Worm (Caenorhabditis elegans) whole organism, mixed stage, embryonic: ENCODE data around the gene F14F9.3.

Experiments used
- M03D4.4 ChIP-seq: sonication (generic microtip); optimal IDR thresholded peaks from 2 replicates; lab custom pipeline; 2017; ENCODE audit warnings: mild to moderate bottlenecking, missing genetic modification characterization, missing compliant biosample characterization
- bed-3 ChIP-seq: fragments of 200-800 bp; sonication (Bioruptor generic); optimal IDR thresholded peaks from 3 replicates; lab custom pipeline; 2018; ENCODE audit warnings: mild to moderate bottlenecking, missing genetic modification characterization, moderate library complexity, missing compliant biosample characterization
- ceh-39 ChIP-seq: fragments of 150-350 bp; optimal IDR thresholded peaks from 2 replicates; lab custom pipeline; 2014; ENCODE audit warnings: missing biosample characterization, missing genetic modification characterization
- ceh-43 ChIP-seq: fragments of 200-800 bp; sonication (Bioruptor generic); optimal IDR thresholded peaks from 2 replicates; lab custom pipeline; 2018; ENCODE audit warnings: mild to moderate bottlenecking, missing genetic modification characterization, moderate library complexity, missing compliant biosample characterization
- ceh-83 ChIP-seq: fragments of 200-800 bp; sonication (Bioruptor generic); optimal IDR thresholded peaks from 2 replicates; lab custom pipeline; 2018; ENCODE audit warnings: mild to moderate bottlenecking, missing genetic modification characterization, missing compliant biosample characterization
- ces-1 ChIP-seq: fragments of 150-350 bp; optimal IDR thresholded peaks from 2 replicates; lab custom pipeline; 2014; ENCODE audit warnings: missing biosample characterization, missing genetic modification reagents, missing genetic modification characterization
- cnd-1 ChIP-seq: fragments of 200-800 bp; sonication (Bioruptor generic); optimal IDR thresholded peaks from 2 replicates; lab custom pipeline; 2018; ENCODE audit warnings: mild to moderate bottlenecking, missing genetic modification characterization, missing compliant biosample characterization
- drap-1 ChIP-seq: fragments of 200-800 bp; sonication (Bioruptor generic); optimal IDR thresholded peaks from 3 replicates; lab custom pipeline; 2018; ENCODE audit warnings: mild to moderate bottlenecking, missing genetic modification characterization, missing compliant biosample characterization
- elt-1 ChIP-seq: sonication (generic microtip); optimal IDR thresholded peaks from 2 replicates; lab custom pipeline; 2017; ENCODE audit warnings: missing genetic modification characterization, mild to moderate bottlenecking, missing compliant biosample characterization, antibody characterized with exemption, moderate library complexity, borderline replicate concordance; ENCODE audit not compliant: insufficient read depth
- elt-3 ChIP-seq: fragments of 150-350 bp; optimal IDR thresholded peaks from 2 replicates; lab custom pipeline; 2014; ENCODE audit warnings: missing biosample characterization, missing genetic modification characterization
- ham-2 ChIP-seq: fragments of 200-800 bp; sonication (Bioruptor generic); optimal IDR thresholded peaks from 2 replicates; lab custom pipeline; 2018; ENCODE audit warnings: mild to moderate bottlenecking, missing genetic modification characterization, missing compliant biosample characterization
- hlh-1 ChIP-seq: fragments of 150-350 bp; optimal IDR thresholded peaks from 2 replicates; lab custom pipeline; 2014; ENCODE audit warnings: missing biosample characterization, missing genetic modification reagents, missing genetic modification characterization
- lin-13 ChIP-seq: fragments of 150-350 bp; optimal IDR thresholded peaks from 2 replicates; lab custom pipeline; 2014; ENCODE audit warnings: missing biosample characterization, missing genetic modification characterization
- lin-32 ChIP-seq: fragments of 200-800 bp; sonication (Bioruptor generic); optimal IDR thresholded peaks from 2 replicates; lab custom pipeline; 2018; ENCODE audit warnings: mild to moderate bottlenecking, missing genetic modification characterization, missing compliant biosample characterization
- lsy-2 ChIP-seq: fragments of 150-350 bp; optimal IDR thresholded peaks from 2 replicates; lab custom pipeline; 2014; ENCODE audit warnings: missing biosample characterization, missing genetic modification characterization
- mab-5 ChIP-seq: fragments of 150-350 bp; optimal IDR thresholded peaks from 2 replicates; lab custom pipeline; 2014; ENCODE audit warnings: missing biosample characterization, missing genetic modification characterization
- mep-1 ChIP-seq: fragments of 150-350 bp; optimal IDR thresholded peaks from 2 replicates; lab custom pipeline; 2017; ENCODE audit warnings: missing biosample characterization, missing genetic modification reagents, missing genetic modification characterization, inconsistent platforms
- mls-2 ChIP-seq: sonication (generic microtip); optimal IDR thresholded peaks from 2 replicates; lab custom pipeline; 2016; ENCODE audit warnings: mild to moderate bottlenecking, missing genetic modification characterization, moderate library complexity, missing compliant biosample characterization
- nhr-12 ChIP-seq: fragments of 150-350 bp; optimal IDR thresholded peaks from 2 replicates; lab custom pipeline; 2014; ENCODE audit warnings: missing biosample characterization, missing genetic modification characterization
- nhr-2 ChIP-seq: fragments of 150-350 bp; optimal IDR thresholded peaks from 2 replicates; lab custom pipeline; 2014; ENCODE audit warnings: missing biosample characterization, missing genetic modification characterization
- nhr-237 ChIP-seq: fragments of 150-350 bp; optimal IDR thresholded peaks from 2 replicates; lab custom pipeline; 2014; ENCODE audit warnings: missing biosample characterization, missing genetic modification characterization
- nhr-28 ChIP-seq: fragments of 150-350 bp; optimal IDR thresholded peaks from 2 replicates; lab custom pipeline; 2014; ENCODE audit warnings: missing biosample characterization, missing genetic modification characterization
- nhr-76 ChIP-seq: sonication (generic microtip); optimal IDR thresholded peaks from 2 replicates; lab custom pipeline; 2017; ENCODE audit warnings: missing biosample characterization, missing genetic modification characterization
- pha-4 ChIP-seq: fragments of 150-350 bp; optimal IDR thresholded peaks from 2 replicates; lab custom pipeline; 2018; ENCODE audit warnings: missing biosample characterization, missing genetic modification reagents, missing genetic modification characterization
- sem-2 ChIP-seq: fragments of 200-800 bp; sonication (Bioruptor generic); optimal IDR thresholded peaks from 2 replicates; lab custom pipeline; 2018; ENCODE audit warnings: mild to moderate bottlenecking, missing genetic modification characterization, missing compliant biosample characterization
- snpc-4 ChIP-seq: fragments of 150-350 bp; optimal IDR thresholded peaks from 2 replicates; lab custom pipeline; 2014; ENCODE audit warnings: missing biosample characterization, missing genetic modification characterization
- tbx-8 ChIP-seq: fragments of 200-800 bp; sonication (Bioruptor generic); optimal IDR thresholded peaks from 2 replicates; lab custom pipeline; 2018; ENCODE audit warnings: mild to moderate bottlenecking, missing genetic modification characterization, moderate library complexity, missing compliant biosample characterization
- unc-120 ChIP-seq: sonication (generic microtip); optimal IDR thresholded peaks from 2 replicates; lab custom pipeline; 2017; ENCODE audit warnings: missing genetic modification characterization, missing compliant biosample characterization; ENCODE audit not compliant: poor library complexity, severe bottlenecking
- unc-39 ChIP-seq: fragments of 150-350 bp; optimal IDR thresholded peaks from 2 replicates; lab custom pipeline; 2014; ENCODE audit warnings: missing biosample characterization, missing genetic modification characterization
- zip-8 ChIP-seq: fragments of 150-350 bp; optimal IDR thresholded peaks from 2 replicates; lab custom pipeline; 2014; ENCODE audit warnings: missing biosample characterization, missing genetic modification characterization
- ztf-11 ChIP-seq: fragments of 150-350 bp; optimal IDR thresholded peaks from 2 replicates; lab custom pipeline; 2014; ENCODE audit warnings: missing biosample characterization, missing genetic modification characterization

The F14F9.3 gene

ce11 chrV:5102017-5102416 is 36.0 kb upstream of the F14F9.3 start, which contains the start of gene srab-1:
Gene srab-1 (minus strand): TSS chrV:5102117.
- TF ChIP-seq elt-1 (tag; lab: Kevin White, UChicago): no peak
- no peak for TF ChIP-seq nhr-12 (tag; lab: Kevin White, UChicago)
- TF ChIP-seq lin-13: no peak
- TF ChIP-seq hlh-1 (tag; lab: Kevin White, UChicago): no peak
- TF ChIP-seq M03D4.4 (tag; lab: Kevin White, UChicago): no peak
- no peak for TF ChIP-seq ham-2 (GFP tag; lab: Kevin White, UChicago)
- TF ChIP-seq, all 35 proteins: peak for 0

ce11 chrV:5104934-5105333 is 33.1 kb upstream of the F14F9.3 start, which contains the start of gene srab-2:
Gene srab-2 (minus strand): TSS chrV:5105034.
- no peak for TF ChIP-seq elt-3 (tag; lab: Kevin White, UChicago)
- TF ChIP-seq hlh-1 (tag; lab: Kevin White, UChicago): no peak
- no peak for TF ChIP-seq mls-2
- no peak for TF ChIP-seq sem-2 (GFP tag; lab: Kevin White, UChicago)
- TF ChIP-seq lin-32 (GFP tag; lab: Kevin White, UChicago): no peak
- no peak for TF ChIP-seq pha-4
- no peak for TF ChIP-seq mab-5 (tag; lab: Kevin White, UChicago)
- no peak for TF ChIP-seq nhr-12 (tag; lab: Kevin White, UChicago)
- TF ChIP-seq ces-1 (GFP tag; lab: Kevin White, UChicago): no peak
- TF ChIP-seq lsy-2 (tag; lab: Kevin White, UChicago): no peak
- no peak for TF ChIP-seq tbx-8 (GFP tag; lab: Kevin White, UChicago)
- no peak for TF ChIP-seq drap-1 (GFP tag; lab: Kevin White, UChicago)
- no peak for TF ChIP-seq nhr-76 (tag; lab: Kevin White, UChicago)
- TF ChIP-seq zip-8: no peak
- no peak for TF ChIP-seq ceh-39 (tag; lab: Kevin White, UChicago)
- no peak for TF ChIP-seq unc-120
- TF ChIP-seq nhr-237: no peak
- no peak for TF ChIP-seq nhr-28 (tag; lab: Kevin White, UChicago)
- no peak for TF ChIP-seq cnd-1 (tag; lab: Kevin White, UChicago)
- TF ChIP-seq bed-3 (GFP tag; lab: Kevin White, UChicago): no peak

ce11 chrV:5107816-5108215 is 30.2 kb upstream of the F14F9.3 start, which contains the start of gene srab-3:
Gene srab-3 (minus strand): TSS chrV:5107916.
- TF ChIP-seq zip-8 (no peak), elt-1 (tag; lab: Kevin White, UChicago) (no peak), ces-1 (GFP tag; lab: Kevin White, UChicago) (no peak), mep-1 (no peak), ceh-83 (GFP tag; lab: Kevin White, UChicago) (no peak), drap-1 (GFP tag; lab: Kevin White, UChicago) (no peak), sem-2 (GFP tag; lab: Kevin White, UChicago) (no peak), lin-13 (no peak)

- TF ChIP-seq nhr-28 (tag; lab: Kevin White, UChicago) (no peak), M03D4.4 (tag; lab: Kevin White, UChicago) (no peak), nhr-237 (no peak), drap-1 (GFP tag; lab: Kevin White, UChicago) (no peak), lin-13 (no peak), tbx-8 (GFP tag; lab: Kevin White, UChicago) (no peak), unc-39 (tag; lab: Kevin White, UChicago) (no peak), mab-5 (tag; lab: Kevin White, UChicago) (no peak), nhr-2 (tag; lab: Kevin White, UChicago) (no peak), nhr-12 (tag; lab: Kevin White, UChicago) (no peak), ztf-11 (tag; lab: Kevin White, UChicago) (no peak), ceh-39 (tag; lab: Kevin White, UChicago) (no peak), ceh-83 (GFP tag; lab: Kevin White, UChicago) (no peak), ceh-43 (GFP tag; lab: Kevin White, UChicago) (no peak), pha-4 (no peak), snpc-4 (tag; lab: Kevin White, UChicago) (no peak)
These were observed 27.3 kb upstream of the F14F9.3 start, which contains the start of gene ugt-63 for ce11 chrV:5110684-5111083. Gene ugt-63 (minus strand): TSS chrV:5110772.

- TF ChIP-seq unc-39 (tag; lab: Kevin White, UChicago): no peak
- no peak for TF ChIP-seq zip-8
- no peak for TF ChIP-seq elt-3 (tag; lab: Kevin White, UChicago)
- no peak for TF ChIP-seq unc-120
- TF ChIP-seq mep-1: no peak
- no peak for TF ChIP-seq elt-1 (tag; lab: Kevin White, UChicago)
- TF ChIP-seq pha-4: no peak
These were observed 24.4 kb upstream of the F14F9.3 start, which contains the start of gene C04F5.8 for ce11 chrV:5113654-5114053. Gene C04F5.8 (minus strand): TSS chrV:5113754.
